Worm (Caenorhabditis elegans): ENCODE measurements around the gene C08B6.5.

The C08B6.5 gene

DNA sequence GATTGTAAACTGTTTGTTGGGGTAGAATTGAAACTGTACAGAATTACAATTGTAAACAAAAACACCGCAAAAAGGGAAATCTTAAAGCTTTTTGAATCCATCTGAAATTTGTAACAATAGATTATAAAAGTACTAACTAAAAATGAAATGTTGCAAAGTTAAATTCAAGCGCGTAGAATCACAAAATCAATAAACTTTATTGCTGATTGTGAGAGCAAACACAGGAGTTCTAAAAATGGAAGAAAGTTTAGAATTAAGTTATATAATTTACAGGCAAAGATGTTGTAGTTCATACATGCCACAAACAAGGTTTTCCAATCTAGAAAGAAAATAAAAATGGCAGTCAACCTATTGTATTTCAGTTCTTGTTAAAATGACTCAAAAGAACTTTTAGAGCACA lies 5.4 kb upstream of the C08B6.5 start, which contains the start of gene C08B6.3:
Gene C08B6.3 (minus strand): TSS at position 101 of the 400 bp plus-strand sequence.
- no peak for TF ChIP-seq ztf-11 (tag; optimal IDR thresholded peaks at IDR 0.05)
- TF ChIP-seq bed-3 (GFP tag; optimal IDR thresholded peaks at IDR 0.05): no peak
- TF ChIP-seq sptf-1 (tag; optimal IDR thresholded peaks at IDR 0.05): no peak
- TF ChIP-seq flh-1 (GFP tag; optimal IDR thresholded peaks at IDR 0.05): no peak
- no peak for TF ChIP-seq sem-2 (GFP tag; optimal IDR thresholded peaks at IDR 0.05)
- no peak for TF ChIP-seq drap-1 (GFP tag; optimal IDR thresholded peaks at IDR 0.05)
- TF ChIP-seq pha-4 (tag; optimal IDR thresholded peaks at IDR 0.05): no peak
- no peak for TF ChIP-seq hlh-1 (tag; optimal IDR thresholded peaks at IDR 0.05)
- no peak for TF ChIP-seq cnd-1 (tag; optimal IDR thresholded peaks at IDR 0.05)
- TF ChIP-seq lin-32 (GFP tag; optimal IDR thresholded peaks at IDR 0.05): no peak

ce11 chrV:10114329-10114728 lies 3.2 kb upstream of the C08B6.5 start, which contains the start of gene cht-5:
Gene cht-5, plus strand, starts transcription at chrV:10114629.
- TF ChIP-seq lin-32 (GFP tag; optimal IDR thresholded peaks at IDR 0.05) (no peak), nhr-76 (tag; optimal IDR thresholded peaks at IDR 0.05) (no peak), elt-1 (tag; optimal IDR thresholded peaks at IDR 0.05; ENCODE audit: borderline replicate concordance, insufficient read depth) (no peak), tbx-8 (GFP tag; optimal IDR thresholded peaks at IDR 0.05) (no peak)

ce11 chrV:10120898-10121297 lies 3.3 kb downstream of the C08B6.5 start, which contains the start of gene srxa-18:
Gene srxa-18, minus strand, starts transcription at chrV:10120997.
- TF ChIP-seq ceh-39 (tag; optimal IDR thresholded peaks at IDR 0.05): no peak
- no peak for TF ChIP-seq lin-32 (GFP tag; optimal IDR thresholded peaks at IDR 0.05)
- TF ChIP-seq unc-120 (tag; optimal IDR thresholded peaks at IDR 0.05; ENCODE audit: poor library complexity, severe bottlenecking): no peak
- no peak for TF ChIP-seq M03D4.4 (tag; optimal IDR thresholded peaks at IDR 0.05)
- no peak for TF ChIP-seq sem-2 (GFP tag; optimal IDR thresholded peaks at IDR 0.05)
- no peak for TF ChIP-seq mab-5 (tag; optimal IDR thresholded peaks at IDR 0.05)
- no peak for TF ChIP-seq flh-1 (GFP tag; optimal IDR thresholded peaks at IDR 0.05)
- no peak for TF ChIP-seq hlh-1 (tag; optimal IDR thresholded peaks at IDR 0.05)
- no peak for TF ChIP-seq elt-1 (tag; optimal IDR thresholded peaks at IDR 0.05; ENCODE audit: borderline replicate concordance, insufficient read depth)
- no peak for TF ChIP-seq ham-2 (GFP tag; optimal IDR thresholded peaks at IDR 0.05)
- no peak for TF ChIP-seq nhr-76 (tag; optimal IDR thresholded peaks at IDR 0.05)
- TF ChIP-seq lsy-2 (tag; optimal IDR thresholded peaks at IDR 0.05): no peak
- no peak for TF ChIP-seq tbx-8 (GFP tag; optimal IDR thresholded peaks at IDR 0.05)
- no peak for TF ChIP-seq bed-3 (GFP tag; optimal IDR thresholded peaks at IDR 0.05)
- no peak for TF ChIP-seq sptf-1 (tag; optimal IDR thresholded peaks at IDR 0.05)
- no peak for TF ChIP-seq nhr-2 (tag; optimal IDR thresholded peaks at IDR 0.05)
- TF ChIP-seq drap-1 (GFP tag; optimal IDR thresholded peaks at IDR 0.05): no peak
- TF ChIP-seq elt-3 (tag; optimal IDR thresholded peaks at IDR 0.05): no peak

ce11 chrV:10122670-10123069 lies 5.1 kb downstream of the C08B6.5 start, which contains the start of gene srxa-19:
Gene srxa-19, minus strand, starts transcription at chrV:10122770.
- TF ChIP-seq bed-3 (GFP tag; optimal IDR thresholded peaks at IDR 0.05) (no peak), ces-1 (GFP tag; optimal IDR thresholded peaks at IDR 0.05) (no peak), nhr-76 (tag; optimal IDR thresholded peaks at IDR 0.05) (no peak), sptf-1 (tag; optimal IDR thresholded peaks at IDR 0.05) (no peak), mab-5 (tag; optimal IDR thresholded peaks at IDR 0.05) (no peak), lin-13 (tag; optimal IDR thresholded peaks at IDR 0.05) (no peak), unc-39 (tag; optimal IDR thresholded peaks at IDR 0.05) (no peak), nhr-237 (tag; optimal IDR thresholded peaks at IDR 0.05) (no peak), nhr-2 (tag; optimal IDR thresholded peaks at IDR 0.05) (no peak), nhr-12 (tag; optimal IDR thresholded peaks at IDR 0.05) (no peak), unc-120 (tag; optimal IDR thresholded peaks at IDR 0.05; ENCODE audit: poor library complexity, severe bottlenecking) (no peak), mls-2 (tag; optimal IDR thresholded peaks at IDR 0.05) (no peak), lsy-2 (tag; optimal IDR thresholded peaks at IDR 0.05) (no peak), hlh-1 (tag; optimal IDR thresholded peaks at IDR 0.05) (no peak)

ce11 chrV:10123324-10123723 lies 5.8 kb downstream of the C08B6.5 start, which contains the start of gene C08B6.6:
Gene C08B6.6, plus strand, starts transcription at chrV:10123624.
- TF ChIP-seq tbx-8 (GFP tag; optimal IDR thresholded peaks at IDR 0.05) (no peak), ceh-39 (tag; optimal IDR thresholded peaks at IDR 0.05) (no peak), nhr-2 (tag; optimal IDR thresholded peaks at IDR 0.05) (no peak), ham-2 (GFP tag; optimal IDR thresholded peaks at IDR 0.05) (no peak), unc-62 (GFP tag; optimal IDR thresholded peaks at IDR 0.05) (no peak), lin-13 (tag; optimal IDR thresholded peaks at IDR 0.05) (no peak), bed-3 (GFP tag; optimal IDR thresholded peaks at IDR 0.05) (no peak), blmp-1 (tag; optimal IDR thresholded peaks at IDR 0.05) (no peak), unc-39 (tag; optimal IDR thresholded peaks at IDR 0.05) (no peak), ceh-83 (GFP tag; optimal IDR thresholded peaks at IDR 0.05) (no peak), nhr-76 (tag; optimal IDR thresholded peaks at IDR 0.05) (no peak), drap-1 (GFP tag; optimal IDR thresholded peaks at IDR 0.05) (no peak), pha-4 (tag; optimal IDR thresholded peaks at IDR 0.05) (no peak), sem-2 (GFP tag; optimal IDR thresholded peaks at IDR 0.05) (no peak), ztf-11 (tag; optimal IDR thresholded peaks at IDR 0.05) (no peak), ceh-43 (GFP tag; optimal IDR thresholded peaks at IDR 0.05) (no peak), nhr-12 (tag; optimal IDR thresholded peaks at IDR 0.05) (no peak), cnd-1 (tag; optimal IDR thresholded peaks at IDR 0.05) (no peak), nhr-237 (tag; optimal IDR thresholded peaks at IDR 0.05) (no peak), elt-3 (tag; optimal IDR thresholded peaks at IDR 0.05) (no peak)
